Worm (Caenorhabditis elegans) whole organism, L2 larva: ENCODE measurements around the gene lrch-1.

Source experiments
- C34F6.9 ChIP-seq: fragments of 150-350 bp; optimal IDR thresholded peaks from 2 replicates; lab custom pipeline; 2014; ENCODE audit warnings: missing biosample characterization, missing genetic modification characterization
- F13H6.1 ChIP-seq: sonication (generic microtip); optimal IDR thresholded peaks from 2 replicates; lab custom pipeline; 2016; ENCODE audit warnings: missing genetic modification characterization, missing compliant biosample characterization
- ZK546.5 ChIP-seq: sonication (generic microtip); optimal IDR thresholded peaks from 2 replicates; lab custom pipeline; 2017; ENCODE audit warnings: missing biosample characterization, missing genetic modification characterization
- alr-1 ChIP-seq: fragments of 150-350 bp; optimal IDR thresholded peaks from 2 replicates; lab custom pipeline; 2014; ENCODE audit warnings: missing biosample characterization, missing genetic modification characterization
- aly-2 ChIP-seq: fragments of 150-350 bp; optimal IDR thresholded peaks from 2 replicates; lab custom pipeline; 2014; ENCODE audit warnings: missing biosample characterization, missing genetic modification characterization
- ama-1 ChIP-seq: fragments of 150-350 bp; optimal IDR thresholded peaks from 2 replicates; lab custom pipeline; 2018; ENCODE audit warnings: inconsistent platforms
- ceh-82 ChIP-seq: fragments of 150-350 bp; optimal IDR thresholded peaks from 2 replicates; lab custom pipeline; 2014; ENCODE audit warnings: missing biosample characterization, missing genetic modification characterization
- crh-2 ChIP-seq: sonication (generic microtip); optimal IDR thresholded peaks from 2 replicates; lab custom pipeline; 2017; ENCODE audit warnings: missing biosample characterization, missing genetic modification characterization
- dmd-4 ChIP-seq: sonication (generic microtip); optimal IDR thresholded peaks from 2 replicates; lab custom pipeline; 2017; ENCODE audit warnings: missing biosample characterization, missing genetic modification characterization
- egl-27 ChIP-seq: sonication (generic microtip); optimal IDR thresholded peaks from 3 replicates; lab custom pipeline; 2017; ENCODE audit warnings: missing biosample characterization, missing genetic modification reagents, missing genetic modification characterization
- fos-1 ChIP-seq: fragments of 150-350 bp; optimal IDR thresholded peaks from 2 replicates; lab custom pipeline; 2014; ENCODE audit warnings: missing biosample characterization, missing genetic modification characterization
- gmeb-1 ChIP-seq: fragments of 150-350 bp; optimal IDR thresholded peaks from 2 replicates; lab custom pipeline; 2014; ENCODE audit warnings: missing biosample characterization, missing genetic modification characterization
- lin-11 ChIP-seq: fragments of 150-350 bp; sonication (generic microtip); optimal IDR thresholded peaks from 2 replicates; lab custom pipeline; 2014; ENCODE audit warnings: missing biosample characterization, missing genetic modification characterization, inconsistent platforms, mixed read lengths
- mab-5 ChIP-seq: fragments of 150-350 bp; optimal IDR thresholded peaks from 2 replicates; lab custom pipeline; 2014; ENCODE audit warnings: missing biosample characterization, missing genetic modification characterization
- mbf-1 ChIP-seq: sonication (generic microtip); optimal IDR thresholded peaks from 2 replicates; lab custom pipeline; 2017; ENCODE audit warnings: missing biosample characterization, missing genetic modification characterization
- mdl-1 ChIP-seq, 2 experiments: fragments of 150-350 bp in 1 of 2; sonication (generic microtip) in 1 of 2; optimal IDR thresholded peaks; 2 replicates each; lab custom pipeline; 2017; ENCODE audit warnings: missing biosample characterization in 2 of 2, missing genetic modification characterization in 2 of 2
- nhr-11 ChIP-seq: fragments of 150-350 bp; optimal IDR thresholded peaks from 2 replicates; lab custom pipeline; 2014; ENCODE audit warnings: missing biosample characterization, missing genetic modification characterization
- nhr-12 ChIP-seq: fragments of 150-350 bp; optimal IDR thresholded peaks from 2 replicates; lab custom pipeline; 2014; ENCODE audit warnings: missing biosample characterization, missing genetic modification characterization
- nhr-129 ChIP-seq: fragments of 150-350 bp; optimal IDR thresholded peaks from 2 replicates; lab custom pipeline; 2014; ENCODE audit warnings: missing biosample characterization, missing genetic modification characterization
- nhr-23 ChIP-seq: fragments of 150-350 bp; optimal IDR thresholded peaks from 2 replicates; lab custom pipeline; 2014; ENCODE audit warnings: missing biosample characterization, missing genetic modification reagents, missing genetic modification characterization
- peb-1 ChIP-seq: fragments of 150-350 bp; optimal IDR thresholded peaks from 2 replicates; lab custom pipeline; 2014; ENCODE audit warnings: missing biosample characterization, missing genetic modification characterization
- sem-4 ChIP-seq: fragments of 150-350 bp; optimal IDR thresholded peaks from 2 replicates; lab custom pipeline; 2014; ENCODE audit warnings: missing biosample characterization, missing genetic modification reagents, missing genetic modification characterization
- sma-3 ChIP-seq: sonication (generic microtip); optimal IDR thresholded peaks from 2 replicates; lab custom pipeline; 2016; ENCODE audit warnings: missing genetic modification reagents, missing genetic modification characterization, missing compliant biosample characterization
- sma-9 ChIP-seq, 2 experiments: fragments of 150-350 bp in 1 of 2; sonication (generic microtip) in 1 of 2; optimal IDR thresholded peaks; 2 replicates each; lab custom pipeline; 2014 to 2016; ENCODE audit warnings: missing genetic modification characterization in 2 of 2, mild to moderate bottlenecking in 1 of 2, missing biosample characterization in 1 of 2, missing compliant biosample characterization in 1 of 2, missing genetic modification reagents in 1 of 2, moderate library complexity in 1 of 2
- unc-39 ChIP-seq: fragments of 150-350 bp; optimal IDR thresholded peaks from 2 replicates; lab custom pipeline; 2014; ENCODE audit warnings: missing biosample characterization, missing genetic modification characterization
- unc-55 ChIP-seq: fragments of 150-350 bp; sonication (generic microtip); optimal IDR thresholded peaks from 3 replicates; lab custom pipeline; 2014; ENCODE audit warnings: missing biosample characterization, missing genetic modification reagents, missing genetic modification characterization
- unc-62 ChIP-seq: fragments of 150-350 bp; optimal IDR thresholded peaks from 2 replicates; lab custom pipeline; 2014; ENCODE audit warnings: missing biosample characterization, missing genetic modification reagents, missing genetic modification characterization
- zag-1 ChIP-seq: fragments of 150-350 bp; optimal IDR thresholded peaks from 2 replicates; lab custom pipeline; 2014; ENCODE audit warnings: missing biosample characterization, missing genetic modification characterization
- ztf-1 ChIP-seq: fragments of 200-800 bp; sonication (Bioruptor generic); conservative IDR thresholded peaks from 2 replicates; pipeline ENCODE4 v1.3.6; 2022; ENCODE audit warnings: missing genetic modification characterization, missing compliant biosample characterization

Gene lrch-1

ce11 chrX:6250272-6250752, 33.9 kb upstream of the lrch-1 start (continued):
- TF ChIP-seq ztf-1 (GFP tag; lab: Robert Waterston, UW) (no peak), peb-1 (tag; lab: Kevin White, UChicago) (no peak), nhr-12 (no peak), nhr-129 (tag; lab: Kevin White, UChicago) (peak; percentile 98), sma-9 (GFP tag; optimal IDR thresholded peaks at IDR 0.05; lab: Kevin White, UChicago) (peak; percentile 87), sma-9 (tag; optimal IDR thresholded peaks at IDR 0.05; lab: Kevin White, UChicago) (no peak), ceh-82 (no peak), fos-1 (peak; percentile 90), egl-27 (tag; lab: Kevin White, UChicago) (peak; percentile 49)

ce11 chrX:6248778-6249658, 32.6 kb upstream of the lrch-1 start:
- TF ChIP-seq nhr-129 (tag; lab: Kevin White, UChicago) (peak; percentile 24), unc-55 (GFP tag; lab: Kevin White, UChicago) (peak; percentile 13), sma-3 (GFP tag; lab: Kevin White, UChicago) (peak; percentile 53), crh-2 (peak; percentile 4), fos-1 (peak; percentile 30), ZK546.5 (tag; lab: Kevin White, UChicago) (no peak), mdl-1 (tag; optimal IDR thresholded peaks at IDR 0.05; lab: Kevin White, UChicago) (no peak), sem-4 (tag; lab: Kevin White, UChicago) (peak; percentile 57), unc-39 (tag; lab: Kevin White, UChicago) (no peak), zag-1 (tag; lab: Kevin White, UChicago) (no peak), mab-5 (tag; lab: Kevin White, UChicago) (no peak), C34F6.9 (tag; lab: Kevin White, UChicago) (peak; percentile 54)

ce11 chrX:6247869-6248268, 31.4 kb upstream of the lrch-1 start:
- TF ChIP-seq C34F6.9 (tag; lab: Kevin White, UChicago) = no peak
- TF ChIP-seq sma-9 (GFP tag; optimal IDR thresholded peaks at IDR 0.05; lab: Kevin White, UChicago) = peak; percentile 46
- no peak for TF ChIP-seq sma-9 (tag; optimal IDR thresholded peaks at IDR 0.05; lab: Kevin White, UChicago)
- peak; percentile 8 for TF ChIP-seq sem-4 (tag; lab: Kevin White, UChicago)

- TF ChIP-seq nhr-12 = no peak
- TF ChIP-seq C34F6.9 (tag; lab: Kevin White, UChicago) = peak; percentile 9
Measured at ce11 chrX:6247013-6247412, 30.6 kb upstream of the lrch-1 start.

- no peak for TF ChIP-seq ama-1 (lab: Kevin White, UChicago)
- no peak for TF ChIP-seq nhr-23 (tag; lab: Kevin White, UChicago)
- TF ChIP-seq F13H6.1 (tag; lab: Kevin White, UChicago) = no peak
- TF ChIP-seq nhr-129 (tag; lab: Kevin White, UChicago) = no peak
- no peak for TF ChIP-seq alr-1
- no peak for TF ChIP-seq aly-2 (tag; lab: Kevin White, UChicago)
- no peak for TF ChIP-seq unc-55 (GFP tag; lab: Kevin White, UChicago)
- TF ChIP-seq nhr-11 (tag; lab: Kevin White, UChicago) = no peak
- TF ChIP-seq gmeb-1 = no peak
- TF ChIP-seq C34F6.9 (tag; lab: Kevin White, UChicago) = peak; percentile 29
- no peak for TF ChIP-seq zag-1 (tag; lab: Kevin White, UChicago)
- no peak for TF ChIP-seq mdl-1 (tag; optimal IDR thresholded peaks at IDR 0.05; lab: Kevin White, UChicago)
- TF ChIP-seq unc-62 (GFP tag; lab: Kevin White, UChicago) = no peak
- no peak for TF ChIP-seq mbf-1 (tag; lab: Kevin White, UChicago)
- peak; percentile 11 for TF ChIP-seq sma-9 (GFP tag; optimal IDR thresholded peaks at IDR 0.05; lab: Kevin White, UChicago)
- TF ChIP-seq sma-9 (tag; optimal IDR thresholded peaks at IDR 0.05; lab: Kevin White, UChicago) = no peak
- TF ChIP-seq dmd-4 (tag; lab: Kevin White, UChicago) = no peak
- TF ChIP-seq lin-11 (tag; lab: Kevin White, UChicago) = peak; percentile 6
- TF ChIP-seq ztf-1 (GFP tag; lab: Robert Waterston, UW) = no peak
Measured at ce11 chrX:6245499-6245898, 29.0 kb upstream of the lrch-1 start.
